Worm (Caenorhabditis elegans): ENCODE data around the gene ant-1.3.

The ant-1.3 gene

ce11 chrIV:9673206-9673605 lies 35.9 kb downstream of the ant-1.3 start:
- TF ChIP-seq sdc-2 (tag; optimal IDR thresholded peaks at IDR 0.05) (no peak), ceh-9 (tag; optimal IDR thresholded peaks at IDR 0.05) (no peak), npax-4 (tag; optimal IDR thresholded peaks at IDR 0.05) (no peak), K09A11.1 (tag; optimal IDR thresholded peaks at IDR 0.05; ENCODE audit: insufficient read depth) (no peak), tbx-7 (tag; optimal IDR thresholded peaks at IDR 0.05) (no peak), unc-3 (GFP tag; conservative IDR thresholded peaks at IDR 0.05) (no peak), unc-3 (tag; optimal IDR thresholded peaks at IDR 0.05) (no peak), ceh-31 (tag; optimal IDR thresholded peaks at IDR 0.05) (no peak), elt-2 (tag; optimal IDR thresholded peaks at IDR 0.05) (no peak), nhr-232 (tag; optimal IDR thresholded peaks at IDR 0.05) (no peak), tbx-2 (tag; optimal IDR thresholded peaks at IDR 0.05) (no peak)

ce11 chrIV:9672434-9672833 lies 36.7 kb downstream of the ant-1.3 start:
- TF ChIP-seq fkh-6 (tag; optimal IDR thresholded peaks at IDR 0.05) (no peak), hlh-30 (tag; optimal IDR thresholded peaks at IDR 0.05; ENCODE audit: insufficient read depth) (peak; percentile 30)

ce11 chrIV:9671001-9671652 lies 38.0 kb downstream of the ant-1.3 start:
- no peak for TF ChIP-seq fax-1 (tag; optimal IDR thresholded peaks at IDR 0.05)
- peak; percentile 14 for TF ChIP-seq ceh-18 (tag; optimal IDR thresholded peaks at IDR 0.05)
- TF ChIP-seq hlh-30 (tag; optimal IDR thresholded peaks at IDR 0.05; ENCODE audit: insufficient read depth) = peak; percentile 48
- no peak for TF ChIP-seq K09A11.1 (tag; optimal IDR thresholded peaks at IDR 0.05; ENCODE audit: insufficient read depth)
- peak; percentile 10 for TF ChIP-seq pqm-1 (tag; optimal IDR thresholded peaks at IDR 0.05)
- no peak for TF ChIP-seq ceh-30 (tag; optimal IDR thresholded peaks at IDR 0.05)
- peak; percentile 30 for TF ChIP-seq F13H6.1 (tag; optimal IDR thresholded peaks at IDR 0.05)
- TF ChIP-seq ceh-34 (tag; optimal IDR thresholded peaks at IDR 0.05) = peak; percentile 18

ce11 chrIV:9669969-9670368 lies 39.1 kb downstream of the ant-1.3 start:
- no peak for TF ChIP-seq fax-1 (tag; optimal IDR thresholded peaks at IDR 0.05)
- TF ChIP-seq pag-3 (tag; optimal IDR thresholded peaks at IDR 0.05; ENCODE audit: borderline replicate concordance) = no peak
- TF ChIP-seq hlh-30 (tag; optimal IDR thresholded peaks at IDR 0.05; ENCODE audit: insufficient read depth) = peak; percentile 72
- TF ChIP-seq ttx-3 (tag; optimal IDR thresholded peaks at IDR 0.05) = no peak

- TF ChIP-seq hlh-30 (tag; optimal IDR thresholded peaks at IDR 0.05; ENCODE audit: insufficient read depth) = peak; percentile 7
- TF ChIP-seq ceh-9 (tag; optimal IDR thresholded peaks at IDR 0.05) = no peak
Observed at ce11 chrIV:9668103-9668672, 40.9 kb downstream of the ant-1.3 start.

- TF ChIP-seq ceh-34 (tag; optimal IDR thresholded peaks at IDR 0.05) (peak; percentile 38), ama-1 (optimal IDR thresholded peaks at IDR 0.05) (no peak), syd-9 (tag; optimal IDR thresholded peaks at IDR 0.05) (no peak), ceh-30 (tag; optimal IDR thresholded peaks at IDR 0.05) (peak; percentile 8), sdc-2 (tag; optimal IDR thresholded peaks at IDR 0.05) (no peak), nfya-1 (tag; optimal IDR thresholded peaks at IDR 0.05) (peak; percentile 25), hlh-15 (tag; optimal IDR thresholded peaks at IDR 0.05) (no peak), elt-2 (tag; optimal IDR thresholded peaks at IDR 0.05) (peak; percentile 19), ceh-48 (tag; optimal IDR thresholded peaks at IDR 0.05) (no peak), pha-2 (tag; optimal IDR thresholded peaks at IDR 0.05) (no peak), C08G9.2 (tag; optimal IDR thresholded peaks at IDR 0.05) (no peak), ceh-22 (tag; optimal IDR thresholded peaks at IDR 0.05) (no peak), unc-55 (GFP tag; optimal IDR thresholded peaks at IDR 0.05) (no peak), tbx-2 (tag; optimal IDR thresholded peaks at IDR 0.05) (peak; percentile 45), pros-1 (tag; optimal IDR thresholded peaks at IDR 0.05) (no peak)
Observed at ce11 chrIV:9667084-9667483, 42.0 kb downstream of the ant-1.3 start.

Measured in whole organism, late embryonic.